Fruit fly (Drosophila melanogaster): Measurements from ENCODE around the gene alpha-Man-Ib.

Gene alpha-Man-Ib

DNA sequence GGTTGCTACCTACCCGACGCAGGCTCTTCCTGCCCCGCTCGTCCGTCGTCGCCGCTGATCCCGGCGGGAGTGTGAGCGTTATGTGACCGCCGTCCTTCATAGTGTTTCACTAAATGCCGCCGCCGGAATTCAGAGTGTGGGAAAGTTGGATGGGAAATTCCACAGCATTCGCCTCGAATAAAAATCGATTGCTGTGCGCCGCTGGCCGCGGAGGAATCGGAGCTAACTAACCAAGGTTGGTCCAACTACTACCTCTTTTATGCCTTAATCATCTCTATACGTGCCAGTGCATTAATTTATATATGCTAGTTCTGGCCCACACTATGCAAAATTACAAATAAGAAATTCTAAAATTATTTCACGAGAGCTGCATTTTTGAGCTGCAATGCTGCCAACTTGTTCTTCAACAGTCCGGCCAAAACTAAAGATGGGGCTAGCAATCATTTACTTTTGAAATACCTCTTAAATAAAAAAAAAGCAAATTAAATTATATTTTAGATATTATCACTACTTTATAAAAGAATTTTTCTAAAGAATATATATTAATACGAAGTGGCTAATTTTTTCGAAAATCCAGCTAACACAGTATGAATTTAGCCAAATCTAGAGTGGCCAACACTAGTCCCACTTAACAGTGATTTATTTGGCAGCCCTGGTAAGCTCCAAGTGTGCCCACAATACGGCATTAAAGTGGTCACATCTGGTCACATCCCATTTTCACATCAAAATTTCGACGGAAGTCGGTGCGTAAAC lies at the start of gene alpha-Man-Ib, which contains the start of gene Pdhb (continued):
- TF ChIP-seq lab (GFP tag; optimal IDR thresholded peaks at IDR 0.05) (peak; percentile 82), zen (tag; optimal IDR thresholded peaks at IDR 0.05) (peak; percentile 82), so (GFP tag; IDR thresholded peaks at IDR 0.05) (peak; percentile 49; the same call in 1 of the 3 replicates), CG12104 (GFP tag; optimal IDR thresholded peaks at IDR 0.05) (peak; percentile 72), sc (optimal IDR thresholded peaks at IDR 0.05) (no peak), sc (GFP tag; optimal IDR thresholded peaks at IDR 0.05) (peak; percentile 33), Dref (GFP tag; IDR thresholded peaks at IDR 0.05) (peak; percentile 51), ems (GFP tag; optimal IDR thresholded peaks at IDR 0.05) (peak; percentile 42), jigr1 (GFP tag; IDR thresholded peaks at IDR 0.05) (peak; percentile 57; the same call in 1 of the 3 replicates), E2f2 (GFP tag; IDR thresholded peaks at IDR 0.05) (peak; percentile 52), inv (GFP tag; IDR thresholded peaks at IDR 0.05; ENCODE audit: partially characterized antibody) (no peak; the same call in 1 of the 2 replicates), sna (GFP tag; IDR thresholded peaks at IDR 0.05; ENCODE audit: partially characterized antibody) (no peak), nerfin-2 (GFP tag; IDR thresholded peaks at IDR 0.05; ENCODE audit: partially characterized antibody) (no peak), aop (GFP tag; IDR thresholded peaks at IDR 0.05) (no peak), CG18599 (GFP tag; optimal IDR thresholded peaks at IDR 0.05) (peak; percentile 80), CG31388 (GFP tag; optimal IDR thresholded peaks at IDR 0.05) (peak; percentile 25), dm (GFP tag; optimal IDR thresholded peaks at IDR 0.05) (no peak), CG9817 (tag; optimal IDR thresholded peaks at IDR 0.05) (peak; percentile 91), h (optimal IDR thresholded peaks at IDR 0.05) (no peak), CG11456 (GFP tag; IDR thresholded peaks at IDR 0.05) (peak; percentile 90), chm (GFP tag; IDR thresholded peaks at IDR 0.05) (0 out of 2 replicates have a peak, but pooled peaks have one; percentile 34), dmrt11E (tag; optimal IDR thresholded peaks at IDR 0.05) (peak; percentile 78), CG17802 (tag; optimal IDR thresholded peaks at IDR 0.05) (peak; percentile 42), fu2 (GFP tag; optimal IDR thresholded peaks at IDR 0.05) (peak; percentile 15), CG1792 (GFP tag; optimal IDR thresholded peaks at IDR 0.05) (no peak), CG17612 (GFP tag; IDR thresholded peaks at IDR 0.05) (no peak), CG4404 (GFP tag; IDR thresholded peaks at IDR 0.05) (peak; percentile 83), CG7372 (GFP tag; IDR thresholded peaks at IDR 0.05) (peak; percentile 75), br (optimal IDR thresholded peaks at IDR 0.05) (no peak), pan (optimal IDR thresholded peaks at IDR 0.05) (no peak), pan (GFP tag; optimal IDR thresholded peaks at IDR 0.05 in 1 of 2, IDR thresholded peaks at IDR 0.05 in 1 of 2) (peak in 1 of 2 experiments; percentile 77), amos (GFP tag; IDR thresholded peaks at IDR 0.05; ENCODE audit: partially characterized antibody) (peak; percentile 29; the same call in 1 of the 2 replicates), Poxn (GFP tag; IDR thresholded peaks at IDR 0.05) (no peak), ato (GFP tag; IDR thresholded peaks at IDR 0.05; ENCODE audit: partially characterized antibody) (no peak), ham (GFP tag; IDR thresholded peaks at IDR 0.05) (0 out of 2 replicates have a peak, but pooled peaks have one; percentile 34), CG8359 (GFP tag; optimal IDR thresholded peaks at IDR 0.05; ENCODE audit: borderline replicate concordance) (no peak), CG15011 (GFP tag; optimal IDR thresholded peaks at IDR 0.05) (no peak), HmgZ (tag; optimal IDR thresholded peaks at IDR 0.05) (peak; percentile 75), onecut (GFP tag; IDR thresholded peaks at IDR 0.05) (peak; percentile 97), CG6791 (GFP tag; IDR thresholded peaks at IDR 0.05; ENCODE audit: partially characterized antibody) (no peak), Bteb2 (GFP tag; optimal IDR thresholded peaks at IDR 0.05) (no peak), CG6813 (GFP tag; optimal IDR thresholded peaks at IDR 0.05) (peak; percentile 51), bcd (GFP tag; optimal IDR thresholded peaks at IDR 0.05) (no peak), klu (GFP tag; IDR thresholded peaks at IDR 0.05) (peak; percentile 76), CG3838 (GFP tag; optimal IDR thresholded peaks at IDR 0.05) (no peak)
